Fruit fly (Drosophila melanogaster) S2 (cell line): ENCODE measurements around the gene CG1999.

Source experiments
- CG8478 ChIP-seq: fragments of >200 bp; optimal IDR thresholded peaks from 2 replicates; lab custom pipeline; 2018
- CTCF ChIP-seq, 2 experiments: fragments of >200 bp; optimal IDR thresholded peaks; 2 replicates each; lab custom pipeline; 2018

CG1999 gene

DNA sequence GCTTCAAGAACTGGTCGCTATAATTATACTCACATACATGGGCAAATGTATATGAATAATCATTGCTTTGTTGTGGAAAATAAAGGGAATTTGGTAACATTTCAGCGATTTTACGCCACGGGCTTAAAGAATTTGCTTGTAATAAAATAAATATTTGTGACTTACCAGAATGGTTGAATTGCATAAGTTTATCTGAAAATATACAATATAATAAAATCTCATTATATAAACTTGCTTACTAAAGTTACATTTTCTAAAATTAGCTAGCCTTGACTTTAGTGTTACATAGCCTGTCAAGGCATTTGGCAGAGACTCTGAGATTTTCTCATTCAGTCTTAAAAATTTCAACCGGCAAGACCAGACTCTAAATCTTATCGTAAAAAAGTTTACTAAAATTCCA, at the start of gene CG1999:
Gene CG1999, plus strand, starts transcription at position 301 of the 400 bp plus-strand sequence.
- TF ChIP-seq CTCF (optimal IDR thresholded peaks at IDR 0.05; lab: Kevin White, UChicago) = no peak
- TF ChIP-seq CG8478 (lab: Kevin White, UChicago) = no peak

DNA sequence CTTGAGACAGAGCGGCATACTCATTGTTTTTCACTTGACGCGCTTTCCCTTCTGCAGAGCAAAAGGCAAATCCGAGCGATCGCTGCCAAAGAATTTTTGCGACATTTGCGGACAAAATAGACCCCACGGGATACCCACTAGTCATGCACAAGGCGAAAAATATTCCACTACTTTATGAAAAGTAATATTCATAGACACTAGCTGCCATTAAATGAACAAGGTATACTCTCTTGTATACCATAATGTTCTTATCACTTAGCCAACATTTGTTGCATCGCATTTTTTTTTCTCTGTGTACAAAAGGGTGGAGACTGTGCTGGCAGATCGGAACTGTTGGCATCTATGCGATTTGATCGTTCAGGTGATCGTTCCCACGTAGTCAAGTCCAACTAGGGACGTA, 46.2 kb upstream of the CG1999 start:
- TF ChIP-seq CG8478 (lab: Kevin White, UChicago) (no peak), CTCF (optimal IDR thresholded peaks at IDR 0.05; lab: Kevin White, UChicago) (no peak)

DNA sequence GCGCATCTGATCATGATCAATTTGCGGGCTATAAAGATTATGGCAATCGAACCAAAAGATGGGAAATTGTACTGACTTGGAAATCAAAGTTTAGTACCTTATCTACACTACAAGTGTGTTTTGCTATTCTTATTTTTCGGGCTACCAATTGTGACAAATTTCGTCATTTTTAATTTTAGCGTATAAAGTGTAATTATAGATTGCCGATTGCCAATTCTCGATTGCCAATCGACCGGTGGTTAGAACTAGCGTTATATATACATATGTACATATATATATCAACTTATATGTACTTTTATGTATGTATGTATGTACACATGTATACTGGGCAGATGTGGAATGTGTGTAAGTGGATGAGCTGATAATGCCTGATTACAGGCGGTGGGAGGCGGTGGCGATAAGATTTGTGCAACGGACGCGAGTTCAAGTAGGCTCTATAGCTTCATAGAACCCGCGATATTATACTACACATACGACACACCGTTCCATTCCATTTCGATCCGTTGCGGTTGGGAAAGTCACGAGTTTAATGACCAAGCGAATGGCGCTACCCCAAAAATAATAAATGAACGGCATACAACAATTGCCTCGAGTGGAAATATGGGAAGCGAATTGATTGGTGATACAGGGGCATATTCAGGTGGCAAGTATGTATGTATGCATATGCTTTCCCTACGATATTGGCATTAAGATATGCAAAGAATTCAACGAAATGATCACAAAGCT, 42.5 kb upstream of the CG1999 start:
- TF ChIP-seq CG8478 (lab: Kevin White, UChicago) (no peak), CTCF (optimal IDR thresholded peaks at IDR 0.05; lab: Kevin White, UChicago) (no peak)

DNA sequence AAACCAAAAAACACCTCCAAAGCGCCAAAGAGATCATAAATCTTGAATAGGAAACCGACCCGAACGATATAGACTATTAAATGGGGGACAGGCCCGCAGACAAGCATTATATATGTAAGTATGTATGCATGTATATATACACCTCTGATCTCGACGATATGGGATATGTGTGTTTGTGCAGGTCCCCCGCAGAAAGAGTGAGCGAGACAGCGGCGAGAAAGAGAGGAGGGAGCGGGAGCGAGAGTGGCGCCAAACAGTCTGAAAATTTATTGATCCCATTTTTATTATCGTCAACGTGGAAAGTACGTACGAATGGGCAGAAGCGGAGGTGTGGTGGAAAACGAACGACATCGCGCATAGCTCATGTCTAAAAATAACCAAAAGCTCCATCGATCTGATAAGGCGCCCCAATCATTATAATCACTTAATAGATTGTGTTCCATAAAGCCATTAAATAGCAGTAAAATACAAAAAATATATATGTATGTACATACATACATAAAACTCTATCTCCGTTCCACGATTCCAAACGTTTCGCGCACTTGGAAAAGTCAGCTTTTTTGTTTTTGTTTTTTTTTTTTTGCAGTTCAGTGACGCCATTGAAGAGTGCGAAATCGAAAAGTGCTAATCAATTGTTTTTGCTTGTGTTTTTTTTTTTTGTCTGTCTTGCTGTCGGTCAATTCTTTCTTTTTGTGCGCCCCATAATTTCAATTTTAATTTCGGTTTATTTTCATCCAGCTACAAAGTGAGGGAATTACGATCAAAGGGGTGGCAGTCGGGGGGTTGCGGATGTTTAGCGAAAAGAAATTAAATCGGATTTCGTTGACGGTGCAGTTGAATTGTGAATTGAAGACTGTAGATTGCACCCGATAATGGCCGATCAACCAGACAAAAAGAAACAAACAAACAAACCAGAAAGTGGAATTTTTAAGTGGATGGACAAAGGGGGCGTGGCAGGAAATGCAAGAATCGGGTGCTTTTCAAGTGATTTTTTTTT, 41.1 kb upstream of the CG1999 start:
- TF ChIP-seq CG8478 (lab: Kevin White, UChicago) = no peak
- TF ChIP-seq CTCF (optimal IDR thresholded peaks at IDR 0.05; lab: Kevin White, UChicago) = no peak

DNA sequence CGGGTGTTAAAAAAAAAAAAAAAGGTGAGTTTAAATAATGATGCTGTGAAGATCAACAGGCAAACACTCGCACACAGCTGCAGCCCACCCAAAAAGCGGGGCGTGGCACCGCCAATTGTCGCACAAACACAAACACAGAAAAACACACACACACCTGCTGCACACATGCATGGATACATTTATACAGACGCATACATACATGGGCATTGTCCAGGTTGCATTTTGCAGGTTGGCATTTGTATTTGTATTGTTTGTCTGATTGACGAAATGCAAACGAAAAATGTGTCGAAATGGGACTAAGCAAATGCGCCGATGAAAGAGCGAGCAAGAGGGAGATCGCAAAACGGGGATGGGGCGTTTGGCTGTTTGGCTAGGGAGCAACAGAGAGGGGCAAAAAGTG, 40.1 kb upstream of the CG1999 start:
- no peak for TF ChIP-seq CG8478 (lab: Kevin White, UChicago)
- TF ChIP-seq CTCF (optimal IDR thresholded peaks at IDR 0.05; lab: Kevin White, UChicago) = no peak

DNA sequence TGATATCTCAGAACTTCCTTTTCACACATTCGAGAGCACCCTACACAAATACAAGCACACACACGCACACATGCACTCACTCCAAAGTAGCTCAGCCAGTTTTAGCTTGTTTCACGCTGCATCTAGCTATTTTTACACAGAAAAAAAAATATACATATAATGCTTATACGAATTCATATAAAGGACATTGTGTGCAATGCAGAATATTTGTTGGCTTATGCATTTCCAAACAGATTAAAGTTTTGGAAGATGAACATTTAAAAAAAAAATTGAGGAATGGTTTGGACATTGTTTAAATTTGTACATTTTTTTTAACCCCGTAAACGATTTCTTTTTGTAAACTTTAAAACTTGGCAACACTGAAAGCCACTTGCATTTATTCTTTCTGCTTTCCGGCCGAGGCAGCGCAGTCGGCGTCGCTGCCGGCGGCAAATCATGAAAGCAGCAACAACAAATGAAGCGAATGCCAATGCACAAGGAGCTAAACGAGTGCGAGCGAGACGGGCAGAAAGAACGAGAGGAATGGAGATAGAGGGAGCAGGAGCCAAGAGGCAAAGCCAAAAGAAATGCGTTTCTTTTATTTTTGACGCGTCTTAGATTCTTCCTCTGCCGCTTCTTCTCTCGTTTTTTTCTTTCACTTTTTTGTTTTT, 39.4 kb upstream of the CG1999 start:
- TF ChIP-seq CTCF (optimal IDR thresholded peaks at IDR 0.05; lab: Kevin White, UChicago) (no peak), CG8478 (lab: Kevin White, UChicago) (no peak)

DNA sequence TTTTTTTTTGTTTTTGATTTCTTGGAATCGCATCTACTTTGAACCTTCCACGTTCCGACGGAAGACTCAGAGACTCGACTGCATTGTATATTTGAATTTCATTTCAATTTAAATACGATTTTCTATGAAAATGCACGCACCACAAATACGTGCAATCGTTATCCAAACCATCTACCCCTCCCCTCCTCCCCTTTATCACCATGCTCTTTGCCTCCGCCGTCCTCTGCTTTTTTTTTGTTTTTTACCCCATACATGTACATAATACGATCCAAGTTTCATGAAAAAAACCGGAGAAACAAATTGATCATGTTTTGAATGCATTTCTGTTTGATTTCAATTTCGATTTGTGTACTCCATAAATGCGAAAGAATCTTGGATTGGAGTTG, 38.9 kb upstream of the CG1999 start:
- no peak for TF ChIP-seq CTCF (optimal IDR thresholded peaks at IDR 0.05; lab: Kevin White, UChicago)
- no peak for TF ChIP-seq CG8478 (lab: Kevin White, UChicago)

DNA sequence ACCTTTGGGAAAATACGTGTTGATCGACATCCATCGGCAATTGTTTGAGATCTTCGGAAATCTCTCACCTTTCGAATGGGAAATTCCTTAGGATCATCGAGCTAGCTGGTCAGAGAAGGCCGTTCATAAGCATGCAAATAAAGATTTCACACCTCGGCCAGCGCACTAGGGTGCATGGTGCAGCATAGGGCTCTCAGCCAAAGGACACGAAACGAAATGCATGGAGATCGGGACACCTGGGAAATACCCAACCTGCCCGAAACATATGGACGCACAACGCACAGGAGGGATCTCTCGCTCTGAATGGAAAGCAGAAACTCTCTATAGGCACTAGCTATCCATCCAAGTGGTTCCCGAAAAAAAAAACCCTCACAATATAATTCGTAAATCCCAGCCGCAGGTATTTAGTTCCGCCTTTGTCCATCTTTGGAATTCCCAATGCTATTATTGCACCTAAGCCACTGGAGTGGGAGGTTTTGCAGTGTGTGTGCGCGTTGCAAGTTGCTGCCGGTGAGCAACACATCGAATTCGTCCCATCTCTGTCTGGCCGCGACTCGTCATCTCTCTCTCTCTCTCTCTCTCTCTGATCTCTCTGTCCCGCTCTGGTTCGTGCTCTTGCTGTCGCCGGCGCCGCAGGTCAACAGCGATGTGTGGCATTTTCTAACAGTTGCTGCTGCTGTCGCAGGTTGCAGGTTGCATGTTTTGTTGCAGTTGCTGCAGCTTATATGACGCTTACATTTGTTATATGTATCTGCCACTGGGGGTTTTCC, 38.0 kb upstream of the CG1999 start:
- TF ChIP-seq CG8478 (lab: Kevin White, UChicago) (no peak), CTCF (optimal IDR thresholded peaks at IDR 0.05; lab: Kevin White, UChicago) (peak in 1 of 2 experiments; percentile 41)

DNA sequence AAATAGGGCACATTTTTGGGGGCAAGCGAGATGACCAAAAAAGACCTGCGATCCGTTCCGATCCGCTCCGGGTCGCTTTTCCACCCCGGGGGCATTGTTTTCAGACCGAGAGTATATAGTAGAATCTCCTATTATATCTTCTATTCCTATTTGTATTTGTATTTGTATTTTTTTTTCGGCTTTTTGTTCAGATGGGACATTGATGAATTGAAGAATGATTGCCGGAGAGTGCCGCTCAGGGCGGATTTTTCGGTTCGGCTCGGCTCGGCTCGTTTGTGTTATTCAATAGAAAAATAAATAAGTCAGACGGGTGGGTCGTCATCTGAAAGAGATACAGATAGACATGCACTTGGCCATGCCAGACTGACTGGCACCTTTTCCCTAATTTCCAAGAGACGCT, 36.8 kb upstream of the CG1999 start:
- TF ChIP-seq CG8478 (lab: Kevin White, UChicago) = no peak
- no peak for TF ChIP-seq CTCF (optimal IDR thresholded peaks at IDR 0.05; lab: Kevin White, UChicago)

DNA sequence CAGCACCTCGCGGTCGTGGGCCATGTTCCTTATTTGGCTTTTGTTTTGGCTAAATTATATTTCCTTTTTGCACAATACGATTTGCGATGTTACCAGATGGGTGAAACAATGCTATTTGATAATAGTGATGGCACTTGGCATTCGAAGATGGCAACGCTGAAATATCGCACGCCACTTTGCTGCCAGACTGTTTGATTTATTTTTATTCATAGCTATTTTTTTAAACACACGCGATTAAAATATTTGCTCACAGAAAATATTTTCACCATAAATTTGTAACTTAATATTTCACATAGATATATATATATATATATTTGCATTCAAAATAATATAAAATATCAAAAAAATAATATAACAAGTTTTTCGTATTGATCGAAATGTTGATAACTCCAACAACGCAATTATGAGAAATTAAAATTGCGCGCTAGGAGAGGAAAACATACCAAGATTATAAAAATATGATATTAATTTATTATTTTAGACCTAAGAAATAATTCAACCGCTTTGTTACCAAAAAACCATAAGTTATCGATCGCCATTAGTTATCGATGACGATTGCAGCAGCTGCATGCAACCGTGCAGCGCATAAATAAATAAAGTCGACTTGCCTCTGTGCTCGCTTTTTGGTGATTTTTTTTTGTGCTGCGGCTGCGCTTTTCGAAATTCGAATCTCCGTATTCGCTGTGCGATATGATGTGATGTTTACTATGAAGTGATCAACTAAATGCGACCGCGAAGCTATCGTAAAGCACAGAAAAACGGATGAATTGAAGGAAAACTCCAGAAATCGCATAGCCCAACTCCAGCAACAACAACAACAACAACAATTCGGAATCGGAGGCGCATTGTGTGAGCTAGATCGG, 34.7 kb upstream of the CG1999 start, which contains the start of the genes Atg5 and Dok:
Gene Atg5, minus strand, starts transcription at position 122 of the 863 bp plus-strand sequence.
Gene Dok, plus strand, starts transcription at position 566 of the 863 bp plus-strand sequence.
- TF ChIP-seq CTCF (optimal IDR thresholded peaks at IDR 0.05; lab: Kevin White, UChicago) (peak in 1 of 2 experiments; percentile 26), CG8478 (lab: Kevin White, UChicago) (no peak)

DNA sequence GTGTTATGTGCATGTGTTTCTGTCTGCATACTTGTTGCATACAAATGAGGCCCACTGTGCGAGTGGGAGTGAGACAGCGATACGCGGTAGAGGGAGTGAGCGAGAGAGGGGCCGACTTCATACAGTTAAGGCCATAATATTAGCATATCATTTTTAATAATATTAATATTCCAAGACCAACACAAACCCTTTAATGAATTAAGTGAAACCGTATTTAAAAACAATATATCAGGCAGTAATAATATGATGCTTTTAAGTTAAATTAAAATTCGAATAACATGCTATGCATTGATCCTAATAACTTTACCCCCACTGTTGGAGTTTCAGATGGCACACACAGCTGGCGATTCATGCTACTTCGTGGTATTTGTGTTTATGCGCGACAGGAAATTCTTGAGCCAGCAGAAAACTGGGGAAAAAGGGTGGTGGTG, 33.8 kb upstream of the CG1999 start:
- TF ChIP-seq CTCF (optimal IDR thresholded peaks at IDR 0.05; lab: Kevin White, UChicago) (no peak), CG8478 (lab: Kevin White, UChicago) (no peak)

DNA sequence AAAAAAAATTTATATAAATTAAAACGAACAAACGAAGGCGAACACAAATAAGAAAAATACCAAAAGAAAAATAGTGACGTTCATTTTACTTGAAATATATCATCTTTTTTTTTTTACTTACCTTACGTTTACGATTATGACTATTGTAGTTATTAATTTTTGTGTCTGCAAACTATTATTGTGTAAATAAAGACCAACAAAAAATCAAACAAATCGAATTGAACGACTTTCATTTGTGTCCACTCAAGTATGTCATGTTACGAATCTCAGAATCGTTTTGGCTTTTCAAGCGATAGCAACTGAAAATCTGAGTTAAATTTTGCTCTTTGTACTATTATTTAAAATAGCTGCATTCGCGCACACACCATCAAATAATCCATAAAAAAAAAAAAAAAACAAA, 29.9 kb upstream of the CG1999 start, which contains the start of gene Acsf3:
Gene Acsf3, plus strand, starts transcription at position 301 of the 400 bp plus-strand sequence.
- no peak for TF ChIP-seq CG8478 (lab: Kevin White, UChicago)
- TF ChIP-seq CTCF (optimal IDR thresholded peaks at IDR 0.05; lab: Kevin White, UChicago) = no peak

DNA sequence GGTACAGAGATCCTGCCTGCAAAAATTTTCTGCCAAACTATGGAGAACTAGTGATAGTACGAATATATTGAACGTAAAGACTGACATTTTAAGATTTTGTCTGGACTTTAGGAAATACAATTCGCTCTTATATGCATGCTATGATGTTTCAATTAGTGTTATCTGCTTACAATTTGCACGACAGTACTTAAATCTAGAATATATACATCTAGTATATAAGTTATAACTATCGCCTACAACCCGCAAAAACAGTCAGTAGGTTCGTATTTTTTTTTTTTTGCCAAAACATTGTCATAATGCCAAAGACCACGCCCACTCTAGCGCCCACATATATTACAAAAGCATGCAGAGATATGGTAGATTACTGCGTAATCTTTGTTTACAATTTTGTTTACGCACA, 26.5 kb upstream of the CG1999 start, which contains the start of gene CG42780:
Gene CG42780, minus strand, starts transcription at position 101 of the 400 bp plus-strand sequence.
- TF ChIP-seq CG8478 (lab: Kevin White, UChicago) (no peak), CTCF (optimal IDR thresholded peaks at IDR 0.05; lab: Kevin White, UChicago) (no peak)
